Worm (Caenorhabditis elegans) whole organism, mixed stage, embryonic: ENCODE data around the gene pals-34.

Experiments used
- M03D4.4 ChIP-seq: sonication (generic microtip); optimal IDR thresholded peaks from 2 replicates; lab custom pipeline; 2017; ENCODE audit warnings: mild to moderate bottlenecking, missing genetic modification characterization, missing compliant biosample characterization
- bed-3 ChIP-seq: fragments of 200-800 bp; sonication (Bioruptor generic); optimal IDR thresholded peaks from 3 replicates; lab custom pipeline; 2018; ENCODE audit warnings: mild to moderate bottlenecking, missing genetic modification characterization, moderate library complexity, missing compliant biosample characterization
- blmp-1 ChIP-seq: fragments of 150-350 bp; optimal IDR thresholded peaks from 2 replicates; lab custom pipeline; 2014; ENCODE audit warnings: missing biosample characterization, missing genetic modification characterization
- ceh-39 ChIP-seq: fragments of 150-350 bp; optimal IDR thresholded peaks from 2 replicates; lab custom pipeline; 2014; ENCODE audit warnings: missing biosample characterization, missing genetic modification characterization
- ceh-43 ChIP-seq: fragments of 200-800 bp; sonication (Bioruptor generic); optimal IDR thresholded peaks from 2 replicates; lab custom pipeline; 2018; ENCODE audit warnings: mild to moderate bottlenecking, missing genetic modification characterization, moderate library complexity, missing compliant biosample characterization
- ceh-83 ChIP-seq: fragments of 200-800 bp; sonication (Bioruptor generic); optimal IDR thresholded peaks from 2 replicates; lab custom pipeline; 2018; ENCODE audit warnings: mild to moderate bottlenecking, missing genetic modification characterization, missing compliant biosample characterization
- ces-1 ChIP-seq: fragments of 150-350 bp; optimal IDR thresholded peaks from 2 replicates; lab custom pipeline; 2014; ENCODE audit warnings: missing biosample characterization, missing genetic modification reagents, missing genetic modification characterization
- cnd-1 ChIP-seq: fragments of 200-800 bp; sonication (Bioruptor generic); optimal IDR thresholded peaks from 2 replicates; lab custom pipeline; 2018; ENCODE audit warnings: mild to moderate bottlenecking, missing genetic modification characterization, missing compliant biosample characterization
- drap-1 ChIP-seq: fragments of 200-800 bp; sonication (Bioruptor generic); optimal IDR thresholded peaks from 3 replicates; lab custom pipeline; 2018; ENCODE audit warnings: mild to moderate bottlenecking, missing genetic modification characterization, missing compliant biosample characterization
- elt-1 ChIP-seq: sonication (generic microtip); optimal IDR thresholded peaks from 2 replicates; lab custom pipeline; 2017; ENCODE audit warnings: missing genetic modification characterization, mild to moderate bottlenecking, missing compliant biosample characterization, antibody characterized with exemption, moderate library complexity, borderline replicate concordance; ENCODE audit not compliant: insufficient read depth
- elt-3 ChIP-seq: fragments of 150-350 bp; optimal IDR thresholded peaks from 2 replicates; lab custom pipeline; 2014; ENCODE audit warnings: missing biosample characterization, missing genetic modification characterization
- flh-1 ChIP-seq: fragments of 200-800 bp; sonication (Bioruptor generic); optimal IDR thresholded peaks from 2 replicates; lab custom pipeline; 2018; ENCODE audit warnings: mild to moderate bottlenecking, missing genetic modification characterization, moderate library complexity, missing compliant biosample characterization
- ham-2 ChIP-seq: fragments of 200-800 bp; sonication (Bioruptor generic); optimal IDR thresholded peaks from 2 replicates; lab custom pipeline; 2018; ENCODE audit warnings: mild to moderate bottlenecking, missing genetic modification characterization, missing compliant biosample characterization
- hlh-1 ChIP-seq: fragments of 150-350 bp; optimal IDR thresholded peaks from 2 replicates; lab custom pipeline; 2014; ENCODE audit warnings: missing biosample characterization, missing genetic modification reagents, missing genetic modification characterization
- lin-13 ChIP-seq: fragments of 150-350 bp; optimal IDR thresholded peaks from 2 replicates; lab custom pipeline; 2014; ENCODE audit warnings: missing biosample characterization, missing genetic modification characterization
- lin-32 ChIP-seq: fragments of 200-800 bp; sonication (Bioruptor generic); optimal IDR thresholded peaks from 2 replicates; lab custom pipeline; 2018; ENCODE audit warnings: mild to moderate bottlenecking, missing genetic modification characterization, missing compliant biosample characterization
- lsy-2 ChIP-seq: fragments of 150-350 bp; optimal IDR thresholded peaks from 2 replicates; lab custom pipeline; 2014; ENCODE audit warnings: missing biosample characterization, missing genetic modification characterization
- mab-5 ChIP-seq: fragments of 150-350 bp; optimal IDR thresholded peaks from 2 replicates; lab custom pipeline; 2014; ENCODE audit warnings: missing biosample characterization, missing genetic modification characterization
- mep-1 ChIP-seq: fragments of 150-350 bp; optimal IDR thresholded peaks from 2 replicates; lab custom pipeline; 2017; ENCODE audit warnings: missing biosample characterization, missing genetic modification reagents, missing genetic modification characterization, inconsistent platforms
- mls-2 ChIP-seq: sonication (generic microtip); optimal IDR thresholded peaks from 2 replicates; lab custom pipeline; 2016; ENCODE audit warnings: mild to moderate bottlenecking, missing genetic modification characterization, moderate library complexity, missing compliant biosample characterization
- nhr-2 ChIP-seq: fragments of 150-350 bp; optimal IDR thresholded peaks from 2 replicates; lab custom pipeline; 2014; ENCODE audit warnings: missing biosample characterization, missing genetic modification characterization
- nhr-237 ChIP-seq: fragments of 150-350 bp; optimal IDR thresholded peaks from 2 replicates; lab custom pipeline; 2014; ENCODE audit warnings: missing biosample characterization, missing genetic modification characterization
- nhr-28 ChIP-seq: fragments of 150-350 bp; optimal IDR thresholded peaks from 2 replicates; lab custom pipeline; 2014; ENCODE audit warnings: missing biosample characterization, missing genetic modification characterization
- nhr-76 ChIP-seq: sonication (generic microtip); optimal IDR thresholded peaks from 2 replicates; lab custom pipeline; 2017; ENCODE audit warnings: missing biosample characterization, missing genetic modification characterization
- pha-4 ChIP-seq: fragments of 150-350 bp; optimal IDR thresholded peaks from 2 replicates; lab custom pipeline; 2018; ENCODE audit warnings: missing biosample characterization, missing genetic modification reagents, missing genetic modification characterization
- snpc-4 ChIP-seq: fragments of 150-350 bp; optimal IDR thresholded peaks from 2 replicates; lab custom pipeline; 2014; ENCODE audit warnings: missing biosample characterization, missing genetic modification characterization
- sptf-1 ChIP-seq: sonication (generic microtip); optimal IDR thresholded peaks from 2 replicates; lab custom pipeline; 2017; ENCODE audit warnings: mild to moderate bottlenecking, missing genetic modification characterization, moderate library complexity, missing compliant biosample characterization
- tbx-8 ChIP-seq: fragments of 200-800 bp; sonication (Bioruptor generic); optimal IDR thresholded peaks from 2 replicates; lab custom pipeline; 2018; ENCODE audit warnings: mild to moderate bottlenecking, missing genetic modification characterization, moderate library complexity, missing compliant biosample characterization
- unc-120 ChIP-seq: sonication (generic microtip); optimal IDR thresholded peaks from 2 replicates; lab custom pipeline; 2017; ENCODE audit warnings: missing genetic modification characterization, missing compliant biosample characterization; ENCODE audit not compliant: poor library complexity, severe bottlenecking
- unc-62 ChIP-seq: fragments of 150-350 bp; optimal IDR thresholded peaks from 2 replicates; lab custom pipeline; 2014; ENCODE audit warnings: missing biosample characterization, missing genetic modification reagents, missing genetic modification characterization
- zip-8 ChIP-seq: fragments of 150-350 bp; optimal IDR thresholded peaks from 2 replicates; lab custom pipeline; 2014; ENCODE audit warnings: missing biosample characterization, missing genetic modification characterization

Gene pals-34

DNA sequence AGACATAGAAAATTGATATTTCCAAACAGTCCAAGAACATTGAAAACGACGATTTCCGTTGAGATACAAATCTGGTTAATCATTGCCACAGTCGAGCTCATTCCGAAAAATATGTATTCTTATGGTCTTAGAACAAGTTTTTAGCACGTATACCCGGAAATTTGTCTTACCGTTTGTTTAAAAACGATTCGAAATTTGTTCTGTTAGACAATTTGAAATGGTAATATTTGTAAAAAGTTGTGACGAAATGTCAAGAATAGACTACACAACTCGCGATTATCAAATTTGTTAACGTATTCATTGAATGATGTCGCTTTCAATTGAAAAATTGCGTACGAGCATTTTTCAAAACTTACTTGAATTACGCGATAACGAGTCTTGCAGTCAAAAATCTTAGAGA lies 19.1 kb downstream of the pals-34 start, which contains the start of gene srsx-3:
Gene srsx-3 (minus strand): TSS at position 101 of the 400 bp plus-strand sequence.
- TF ChIP-seq ceh-43 (GFP tag; lab: Kevin White, UChicago) (no peak), lin-13 (tag; lab: Kevin White, UChicago) (no peak), elt-3 (tag; lab: Kevin White, UChicago) (no peak), drap-1 (no peak), ceh-39 (tag; lab: Kevin White, UChicago) (no peak), pha-4 (tag; lab: Kevin White, UChicago) (no peak), nhr-237 (tag; lab: Kevin White, UChicago) (no peak), tbx-8 (GFP tag; lab: Kevin White, UChicago) (no peak), nhr-2 (tag; lab: Kevin White, UChicago) (no peak), elt-1 (tag; lab: Kevin White, UChicago) (no peak), blmp-1 (tag; lab: Kevin White, UChicago) (no peak), mep-1 (tag; lab: Kevin White, UChicago) (no peak), hlh-1 (no peak), unc-120 (tag; lab: Kevin White, UChicago) (no peak), nhr-28 (tag; lab: Kevin White, UChicago) (no peak), cnd-1 (tag; lab: Kevin White, UChicago) (no peak)
- TF ChIP-seq, all 35 proteins: peak for 0

DNA sequence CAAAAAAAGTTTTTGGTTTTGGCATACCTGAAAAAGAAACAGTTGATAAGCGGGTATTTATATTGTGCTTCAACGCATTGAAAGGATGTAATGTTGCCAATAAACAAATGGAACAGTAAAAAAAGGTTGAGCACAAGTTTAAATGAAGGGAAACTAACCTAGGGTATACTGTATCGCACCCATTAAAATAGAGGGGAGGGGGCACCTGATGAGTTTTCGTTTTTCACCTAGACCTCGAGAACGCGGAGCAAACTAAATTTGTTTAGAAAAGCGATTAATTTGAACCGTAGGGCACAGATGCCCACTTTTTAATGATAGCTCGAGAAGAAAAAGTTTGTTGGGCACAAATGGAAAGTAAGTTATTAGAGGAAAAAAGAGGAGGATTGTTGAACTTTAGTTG lies 23.3 kb downstream of the pals-34 start, which contains the start of gene ncx-10:
Gene ncx-10 (minus strand): TSS at position 101 of the 400 bp plus-strand sequence.
- TF ChIP-seq mep-1 (tag; lab: Kevin White, UChicago) (no peak), blmp-1 (tag; lab: Kevin White, UChicago) (no peak), unc-62 (GFP tag; lab: Kevin White, UChicago) (no peak), sptf-1 (tag; lab: Kevin White, UChicago) (no peak), bed-3 (GFP tag; lab: Kevin White, UChicago) (no peak), lin-32 (no peak), lsy-2 (no peak), nhr-28 (tag; lab: Kevin White, UChicago) (no peak), nhr-237 (tag; lab: Kevin White, UChicago) (no peak), ham-2 (GFP tag; lab: Kevin White, UChicago) (no peak), ceh-39 (tag; lab: Kevin White, UChicago) (no peak), mab-5 (tag; lab: Kevin White, UChicago) (no peak), ces-1 (GFP tag; lab: Kevin White, UChicago) (no peak), unc-120 (tag; lab: Kevin White, UChicago) (no peak), pha-4 (tag; lab: Kevin White, UChicago) (no peak), zip-8 (tag; lab: Kevin White, UChicago) (no peak), cnd-1 (tag; lab: Kevin White, UChicago) (no peak), snpc-4 (tag; lab: Kevin White, UChicago) (no peak), tbx-8 (GFP tag; lab: Kevin White, UChicago) (no peak), ceh-83 (no peak)

DNA sequence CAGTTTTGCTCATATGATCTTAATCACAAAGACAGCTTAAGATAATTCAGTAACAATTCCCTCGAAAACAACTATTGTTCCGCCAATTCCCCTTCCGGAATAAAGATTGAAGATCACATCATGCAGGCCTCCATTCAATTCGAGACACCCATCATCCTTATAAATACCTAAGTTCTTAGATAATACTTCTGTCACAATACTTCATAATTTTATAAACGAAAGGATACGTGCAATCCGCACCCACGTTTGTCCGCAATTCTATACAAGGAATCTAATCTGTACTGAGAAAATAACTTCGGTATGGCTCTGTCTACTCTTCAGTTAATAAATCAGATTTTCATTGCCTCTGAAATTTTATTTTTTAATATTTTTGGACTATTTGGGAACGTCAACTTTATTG lies 27.6 kb downstream of the pals-34 start, which contains the start of gene srsx-5:
Gene srsx-5 (plus strand): TSS at position 301 of the 400 bp plus-strand sequence.
- TF ChIP-seq mls-2 (tag; lab: Kevin White, UChicago), result no peak
- TF ChIP-seq lsy-2, result no peak
- TF ChIP-seq snpc-4 (tag; lab: Kevin White, UChicago), result no peak
- TF ChIP-seq lin-13 (tag; lab: Kevin White, UChicago), result no peak
- TF ChIP-seq pha-4 (tag; lab: Kevin White, UChicago), result no peak
- TF ChIP-seq ceh-43 (GFP tag; lab: Kevin White, UChicago), result no peak
- TF ChIP-seq mab-5 (tag; lab: Kevin White, UChicago), result no peak
- no peak for TF ChIP-seq unc-62 (GFP tag; lab: Kevin White, UChicago)
- TF ChIP-seq blmp-1 (tag; lab: Kevin White, UChicago), result no peak
- TF ChIP-seq M03D4.4 (tag; lab: Kevin White, UChicago), result no peak
- no peak for TF ChIP-seq bed-3 (GFP tag; lab: Kevin White, UChicago)
- no peak for TF ChIP-seq cnd-1 (tag; lab: Kevin White, UChicago)
- no peak for TF ChIP-seq tbx-8 (GFP tag; lab: Kevin White, UChicago)
- TF ChIP-seq zip-8 (tag; lab: Kevin White, UChicago), result no peak
- no peak for TF ChIP-seq nhr-76 (tag; lab: Kevin White, UChicago)
- no peak for TF ChIP-seq flh-1 (GFP tag; lab: Kevin White, UChicago)

DNA sequence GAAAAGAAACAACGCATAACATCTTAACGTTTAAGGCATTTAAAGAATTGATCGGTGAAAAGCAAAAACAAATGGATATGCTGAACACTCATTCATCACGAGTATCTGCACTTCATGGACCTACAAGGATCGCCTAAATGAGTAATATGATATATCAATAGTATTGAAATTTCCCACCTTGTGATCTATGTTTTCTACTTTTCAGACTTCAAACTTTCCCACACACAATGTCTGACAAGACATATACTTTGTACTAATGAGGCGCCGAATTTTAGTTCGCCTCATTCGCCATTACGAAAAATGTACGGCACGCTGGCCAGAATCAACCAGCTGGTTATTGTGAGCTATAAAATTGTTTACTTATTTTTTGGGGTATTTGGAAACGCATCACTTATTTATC lies 29.5 kb downstream of the pals-34 start, which contains the start of gene srsx-6:
Gene srsx-6 (plus strand): TSS at position 301 of the 400 bp plus-strand sequence.
- TF ChIP-seq lin-32 (no peak), sptf-1 (tag; lab: Kevin White, UChicago) (no peak), flh-1 (GFP tag; lab: Kevin White, UChicago) (no peak), pha-4 (tag; lab: Kevin White, UChicago) (no peak), lin-13 (tag; lab: Kevin White, UChicago) (no peak), mab-5 (tag; lab: Kevin White, UChicago) (no peak), ces-1 (GFP tag; lab: Kevin White, UChicago) (no peak), nhr-237 (tag; lab: Kevin White, UChicago) (no peak), mep-1 (tag; lab: Kevin White, UChicago) (no peak), snpc-4 (tag; lab: Kevin White, UChicago) (no peak), drap-1 (no peak), hlh-1 (no peak)
